Worm (Caenorhabditis elegans) whole organism, L4 larva: ENCODE measurements around the gene icl-1.
A peak's percentile ranks its signal among the peaks of the same experiment; 100 is the strongest.

Source experiments
- D1046.2 ChIP-seq: fragments of 200-800 bp; sonication (Bioruptor generic); IDR thresholded peaks from 2 replicates; pipeline ENCODE4 v1.3.6; 2022; ENCODE audit warnings: missing genetic modification characterization, missing compliant biosample characterization
- F26F4.8 ChIP-seq: fragments of 200-800 bp; sonication (Bioruptor generic); conservative IDR thresholded peaks from 2 replicates; pipeline ENCODE4 v1.3.6; 2022; ENCODE audit warnings: missing genetic modification characterization, missing compliant biosample characterization
- F44E2.7 ChIP-seq: fragments of 200-800 bp; sonication (Bioruptor generic); IDR thresholded peaks from 2 replicates; pipeline ENCODE4 v2.1.2; 2022; ENCODE audit warnings: missing genetic modification characterization, missing compliant biosample characterization
- R02D3.7 ChIP-seq: fragments of 150-350 bp; sonication (generic microtip); optimal IDR thresholded peaks from 3 replicates; lab custom pipeline; 2014; ENCODE audit warnings: missing biosample characterization, missing genetic modification characterization
- T26A8.4 ChIP-seq: fragments of 200-800 bp; sonication (Bioruptor generic); IDR thresholded peaks from 2 replicates; pipeline ENCODE4 v1.3.6; 2022; ENCODE audit warnings: missing genetic modification characterization, missing compliant biosample characterization
- aly-2 ChIP-seq: sonication (generic microtip); optimal IDR thresholded peaks from 2 replicates; lab custom pipeline; 2018; ENCODE audit warnings: missing biosample characterization, missing genetic modification characterization
- ama-1 ChIP-seq: fragments of 150-350 bp; optimal IDR thresholded peaks from 2 replicates; lab custom pipeline; 2014; ENCODE audit warnings: inconsistent platforms, mixed read lengths
- daf-16 ChIP-seq, 3 experiments: sonication (generic microtip); optimal IDR thresholded peaks; 2 replicates each; lab custom pipeline; 2016 to 2017; ENCODE audit warnings: missing genetic modification characterization in 3 of 3, missing genetic modification reagents in 3 of 3, mild to moderate bottlenecking in 2 of 3, missing compliant biosample characterization in 2 of 3, missing biosample characterization in 1 of 3, moderate library complexity in 1 of 3
- dmd-8 ChIP-seq: fragments of 200-800 bp; sonication (Bioruptor generic); IDR thresholded peaks from 2 replicates; pipeline ENCODE4 v1.3.6; 2022; ENCODE audit warnings: missing genetic modification characterization, missing compliant biosample characterization
- dpl-1 ChIP-seq: fragments of 150-350 bp; optimal IDR thresholded peaks from 2 replicates; lab custom pipeline; 2014; ENCODE audit warnings: missing biosample characterization, missing genetic modification reagents, missing genetic modification characterization
- fkh-10 ChIP-seq: fragments of 150-350 bp; optimal IDR thresholded peaks from 2 replicates; lab custom pipeline; 2014; ENCODE audit warnings: missing biosample characterization, missing genetic modification reagents, missing genetic modification characterization
- gei-8 ChIP-seq: fragments of 200-800 bp; sonication (Bioruptor generic); optimal IDR thresholded peaks from 2 replicates; lab custom pipeline; 2018; ENCODE audit warnings: mild to moderate bottlenecking, missing genetic modification characterization, missing compliant biosample characterization
- hif-1 ChIP-seq, 2 experiments: sonication (generic microtip); optimal IDR thresholded peaks; 2 replicates each; lab custom pipeline; 2016 to 2017; ENCODE audit warnings: missing compliant biosample characterization in 2 of 2, missing genetic modification characterization in 2 of 2, missing genetic modification reagents in 2 of 2, missing genotype in 2 of 2, mild to moderate bottlenecking in 1 of 2
- hlh-11 ChIP-seq: fragments of 200-800 bp; sonication (Bioruptor generic); optimal IDR thresholded peaks from 2 replicates; lab custom pipeline; 2018; ENCODE audit warnings: mild to moderate bottlenecking, missing genetic modification characterization, missing compliant biosample characterization
- hlh-30 ChIP-seq: sonication (generic microtip); optimal IDR thresholded peaks from 2 replicates; lab custom pipeline; 2017; ENCODE audit warnings: antibody characterized with exemption, mild to moderate bottlenecking, missing genetic modification characterization, missing compliant biosample characterization; ENCODE audit not compliant: insufficient read depth
- hmg-1.1 ChIP-seq: fragments of 200-800 bp; sonication (Bioruptor generic); IDR thresholded peaks from 2 replicates; pipeline ENCODE4 v1.3.6; 2022; ENCODE audit warnings: missing genetic modification reagents, missing genetic modification characterization, missing compliant biosample characterization
- lim-7 ChIP-seq: fragments of 200-800 bp; sonication (Bioruptor generic); IDR thresholded peaks from 2 replicates; pipeline ENCODE4 v1.3.6; 2022; ENCODE audit warnings: missing genetic modification characterization, missing compliant biosample characterization
- lin-15B ChIP-seq: fragments of 150-350 bp; sonication (generic microtip); optimal IDR thresholded peaks from 3 replicates; lab custom pipeline; 2014; ENCODE audit warnings: missing biosample characterization, missing genetic modification characterization
- lin-29 ChIP-seq: fragments of 200-800 bp; sonication (Bioruptor generic); IDR thresholded peaks from 2 replicates; pipeline ENCODE4 v1.3.6; 2022; ENCODE audit warnings: missing genetic modification reagents, missing genetic modification characterization, missing compliant biosample characterization
- lin-38 ChIP-seq: fragments of 200-800 bp; sonication (Bioruptor generic); IDR thresholded peaks from 2 replicates; pipeline ENCODE4 v1.3.6; 2022; ENCODE audit warnings: missing genetic modification reagents, missing genetic modification characterization, missing compliant biosample characterization
- lir-3 ChIP-seq: sonication (generic microtip); optimal IDR thresholded peaks from 2 replicates; lab custom pipeline; 2016; ENCODE audit warnings: mild to moderate bottlenecking, missing genetic modification characterization, missing compliant biosample characterization
- madf-5 ChIP-seq, 2 experiments: fragments of 200-800 bp; sonication (Bioruptor generic); IDR thresholded peaks; 2 replicates each; pipeline ENCODE4 v1.3.6; 2022; ENCODE audit warnings: missing compliant biosample characterization in 2 of 2, missing genetic modification characterization in 2 of 2
- mdt-29 ChIP-seq: fragments of 200-800 bp; sonication (Bioruptor generic); IDR thresholded peaks from 2 replicates; pipeline ENCODE4 v1.3.6; 2022; ENCODE audit warnings: missing genetic modification reagents, missing genetic modification characterization, missing compliant biosample characterization
- mes-2 ChIP-seq: sonication (generic microtip); optimal IDR thresholded peaks from 2 replicates; lab custom pipeline; 2016; ENCODE audit warnings: missing genotype, mild to moderate bottlenecking, missing genetic modification characterization, missing compliant biosample characterization; ENCODE audit not compliant: poor library complexity, severe bottlenecking
- mxl-2 ChIP-seq: fragments of 200-800 bp; sonication (Bioruptor generic); conservative IDR thresholded peaks from 2 replicates; pipeline ENCODE4 v1.3.6; 2022; ENCODE audit warnings: missing genetic modification reagents, missing genetic modification characterization, missing compliant biosample characterization
- mxl-3 ChIP-seq: fragments of 200-800 bp; sonication (Bioruptor generic); optimal IDR thresholded peaks from 2 replicates; lab custom pipeline; 2018; ENCODE audit warnings: mild to moderate bottlenecking, missing genetic modification characterization, missing compliant biosample characterization
- nhr-42 ChIP-seq: fragments of 200-800 bp; sonication (Bioruptor generic); IDR thresholded peaks from 2 replicates; pipeline ENCODE4 v1.3.6; 2022; ENCODE audit warnings: missing genetic modification characterization, missing compliant biosample characterization
- pha-4 ChIP-seq, 2 experiments: fragments of 150-350 bp in 1 of 2; fragments of 200-800 bp in 1 of 2; sonication (Bioruptor generic) in 1 of 2; IDR thresholded peaks in 1 of 2; optimal IDR thresholded peaks in 1 of 2; 2 replicates each; pipeline versions ENCODE4 v1.3.6 to Lab custom; 2014 to 2022; ENCODE audit warnings: missing genetic modification characterization in 2 of 2, missing genetic modification reagents in 2 of 2, missing biosample characterization in 1 of 2, missing compliant biosample characterization in 1 of 2
- skn-1 ChIP-seq: fragments of 150-350 bp; optimal IDR thresholded peaks from 2 replicates; lab custom pipeline; 2014; ENCODE audit warnings: missing biosample characterization, missing genetic modification characterization
- snpc-4 ChIP-seq: fragments of 150-350 bp; optimal IDR thresholded peaks from 2 replicates; lab custom pipeline; 2014; ENCODE audit warnings: missing biosample characterization, missing genetic modification characterization
- unc-130 ChIP-seq: sonication (generic microtip); optimal IDR thresholded peaks from 2 replicates; lab custom pipeline; 2016; ENCODE audit warnings: missing genetic modification reagents, missing genetic modification characterization, missing compliant biosample characterization
- unc-62 ChIP-seq, 3 experiments: fragments of 150-350 bp in 1 of 3; sonication (generic microtip); optimal IDR thresholded peaks in 2 of 3; peaks in 1 of 3; 1 replicate in 1 of 3; 2 replicates in 2 of 3; lab custom pipeline; 2014 to 2017; ENCODE audit warnings: missing biosample characterization in 3 of 3, missing genetic modification characterization in 3 of 3, missing genetic modification reagents in 3 of 3, missing genotype in 1 of 3
- zag-1 ChIP-seq: fragments of 150-350 bp; optimal IDR thresholded peaks from 2 replicates; lab custom pipeline; 2014; ENCODE audit warnings: missing biosample characterization, missing genetic modification characterization
- zfp-3 ChIP-seq: fragments of 200-800 bp; sonication (Bioruptor generic); conservative IDR thresholded peaks from 2 replicates; pipeline ENCODE4 v1.3.6; 2022; ENCODE audit warnings: missing genetic modification reagents, missing genetic modification characterization, missing compliant biosample characterization
- zip-2 ChIP-seq: fragments of 150-350 bp; optimal IDR thresholded peaks from 2 replicates; lab custom pipeline; 2014; ENCODE audit warnings: missing biosample characterization, missing genetic modification characterization
- ztf-7 ChIP-seq: fragments of 150-350 bp; optimal IDR thresholded peaks from 2 replicates; lab custom pipeline; 2014; ENCODE audit warnings: missing biosample characterization, missing genetic modification characterization

Gene icl-1

DNA sequence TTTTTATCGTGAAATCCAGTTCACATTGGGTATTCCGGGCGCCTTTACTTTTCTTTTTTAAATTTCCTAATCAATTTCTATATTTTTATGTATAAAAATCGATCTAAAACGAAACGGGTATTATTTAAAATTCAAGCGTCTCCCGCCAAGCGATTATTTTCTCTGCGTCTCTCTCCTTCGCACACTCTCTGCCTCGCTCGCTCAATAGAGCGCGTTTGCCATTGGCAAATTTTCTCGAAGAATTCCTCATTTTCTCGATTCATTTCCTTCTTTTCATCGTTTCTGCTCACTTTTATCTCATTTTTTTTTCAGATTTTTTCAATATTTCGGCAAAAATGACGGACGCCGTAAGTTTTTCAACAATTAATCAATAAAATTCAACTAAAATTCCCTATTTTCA is 45.5 kb upstream of the icl-1 start, which contains the start of gene sti-1 (continued):
- TF ChIP-seq hlh-30 (tag; lab: Kevin White, UChicago) (peak; percentile 75), dpl-1 (peak; percentile 96), daf-16 (GFP tag; optimal IDR thresholded peaks at IDR 0.05; lab: Kevin White, UChicago) (no peak), daf-16 (tag; optimal IDR thresholded peaks at IDR 0.05; lab: Kevin White, UChicago) (peak; percentile 20), lin-15B (tag; lab: Kevin White, UChicago) (peak; percentile 51), unc-62 (GFP tag; optimal IDR thresholded peaks at IDR 0.05 in 1 of 2; lab: Kevin White, UChicago) (no peak), unc-62 (tag; optimal IDR thresholded peaks at IDR 0.05; lab: Kevin White, UChicago) (no peak), ztf-7 (tag; lab: Kevin White, UChicago) (peak; percentile 79), hif-1 (tag; optimal IDR thresholded peaks at IDR 0.05; lab: Kevin White, UChicago) (peak in 1 of 2 experiments; percentile 41), madf-5 (GFP tag; IDR thresholded peaks at IDR 0.05; lab: Robert Waterston, UW) (no peak), mes-2 (tag; lab: Kevin White, UChicago) (peak; percentile 89), mxl-3 (GFP tag; lab: Kevin White, UChicago) (no peak), zag-1 (no peak), gei-8 (GFP tag; lab: Kevin White, UChicago) (no peak), ama-1 (lab: Kevin White, UChicago) (no peak), hmg-1.1 (GFP tag; lab: Robert Waterston, UW) (peak; percentile 72), skn-1 (tag; lab: Kevin White, UChicago) (no peak), pha-4 (GFP tag; IDR thresholded peaks at IDR 0.05; lab: Robert Waterston, UW) (peak; percentile 63; the same call in 1 of the 2 replicates), pha-4 (tag; optimal IDR thresholded peaks at IDR 0.05; lab: Kevin White, UChicago) (peak; percentile 52), unc-130 (no peak), D1046.2 (no peak)

DNA sequence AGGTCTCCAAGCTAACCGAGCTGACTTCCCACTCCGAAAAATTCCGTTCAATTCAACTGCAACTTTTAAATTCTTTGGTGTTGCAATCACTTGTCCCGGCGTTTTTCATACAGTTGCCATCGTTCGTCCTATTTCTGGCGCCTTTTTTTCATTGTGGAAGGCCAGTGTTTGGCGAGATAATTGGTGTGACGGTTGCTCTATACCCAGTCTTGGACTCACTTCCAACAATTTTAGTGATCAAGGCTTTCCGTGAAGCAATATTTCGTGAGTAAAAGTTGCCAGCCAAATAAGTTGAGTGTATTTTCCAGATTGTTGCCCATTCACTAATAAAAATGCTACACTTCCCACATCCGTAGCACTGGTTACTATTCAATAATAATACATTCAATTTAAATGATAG is 44.4 kb upstream of the icl-1 start:
- TF ChIP-seq T26A8.4 (GFP tag; lab: Robert Waterston, UW): no peak
- peak in 1 of 2 experiments; percentile 91 for TF ChIP-seq unc-62 (GFP tag; optimal IDR thresholded peaks at IDR 0.05 in 1 of 2; lab: Kevin White, UChicago)
- TF ChIP-seq unc-62 (tag; optimal IDR thresholded peaks at IDR 0.05; lab: Kevin White, UChicago): no peak

DNA sequence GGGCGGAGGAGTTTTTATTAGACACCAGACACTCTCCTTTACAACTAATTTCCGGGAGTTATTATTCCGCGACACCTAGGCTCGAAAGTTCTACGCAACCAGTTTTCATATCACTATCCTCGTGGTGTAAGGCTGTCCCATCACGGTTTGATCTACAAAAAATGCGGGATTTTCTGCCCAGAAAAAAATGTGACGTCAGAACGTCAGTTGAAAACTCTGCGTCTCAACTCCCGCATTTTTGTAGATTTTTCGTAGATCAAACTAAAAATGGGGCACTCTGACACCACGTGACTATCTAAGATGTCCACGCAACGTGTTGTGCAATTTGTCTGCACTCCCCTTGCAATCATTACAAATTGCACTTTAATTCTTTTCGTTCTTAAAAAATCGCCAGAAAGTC is 36.9 kb upstream of the icl-1 start, which contains the start of gene str-238:
TSS of gene str-238 (plus strand) at position 301 of the 400 bp plus-strand sequence.
- no peak for TF ChIP-seq mxl-2 (GFP tag; lab: Robert Waterston, UW)

DNA sequence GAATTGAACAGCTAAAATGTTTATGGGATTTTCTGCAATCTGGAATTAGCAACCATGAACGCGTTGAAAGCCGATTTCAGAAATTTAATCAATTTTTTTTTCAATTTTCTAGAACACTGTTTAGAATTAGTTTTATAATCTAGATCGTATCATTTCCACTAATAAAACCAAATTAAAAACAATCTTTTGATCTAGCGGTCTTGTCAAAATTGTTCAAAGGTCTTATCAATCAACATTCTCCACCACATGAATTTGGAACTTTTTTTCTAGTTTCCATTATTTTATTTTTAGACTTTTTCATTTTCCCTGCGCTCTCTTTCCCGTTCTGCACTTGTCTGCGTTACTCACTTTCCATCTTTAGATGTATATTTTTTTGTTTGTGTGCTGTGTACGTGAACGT is 34.5 kb upstream of the icl-1 start, which contains the start of gene srp-2:
TSS of gene srp-2 (plus strand) at position 301 of the 400 bp plus-strand sequence.
- TF ChIP-seq lim-7 (GFP tag; lab: Robert Waterston, UW) (no peak), R02D3.7 (tag; lab: Kevin White, UChicago) (no peak)
- TF ChIP-seq, all 104 proteins: peak for 0

ce11 chrV:761882-762281 is 34.1 kb upstream of the icl-1 start, which contains the start of gene C05E4.12:
C05E4.12 (minus strand) TSS chrV:761982.
- TF ChIP-seq F44E2.7: no peak
- no peak for TF ChIP-seq madf-5 (GFP tag; IDR thresholded peaks at IDR 0.05; lab: Robert Waterston, UW)
- no peak for TF ChIP-seq lin-38 (GFP tag; lab: Robert Waterston, UW)

ce11 chrV:761235-761634 is 33.4 kb upstream of the icl-1 start, which contains the start of gene C05E4.15:
C05E4.15 (minus strand) TSS chrV:761335.
- no peak for TF ChIP-seq F26F4.8 (GFP tag; lab: Robert Waterston, UW)
- TF ChIP-seq mdt-29: no peak
- TF ChIP-seq hlh-11: no peak
- no peak for TF ChIP-seq zip-2 (tag; lab: Kevin White, UChicago)
- no peak for TF ChIP-seq lin-29
- no peak for TF ChIP-seq aly-2
- no peak for TF ChIP-seq fkh-10 (GFP tag; lab: Kevin White, UChicago)
- no peak for TF ChIP-seq zfp-3 (GFP tag; lab: Robert Waterston, UW)
- no peak for TF ChIP-seq nhr-42 (GFP tag; lab: Robert Waterston, UW)
- no peak for TF ChIP-seq unc-62 (GFP tag; optimal IDR thresholded peaks at IDR 0.05 in 1 of 2; lab: Kevin White, UChicago)
- TF ChIP-seq unc-62 (tag; optimal IDR thresholded peaks at IDR 0.05; lab: Kevin White, UChicago): no peak
- no peak for TF ChIP-seq snpc-4 (tag; lab: Kevin White, UChicago)
- TF ChIP-seq lir-3 (tag; lab: Kevin White, UChicago): no peak
- TF ChIP-seq dmd-8: no peak
- no peak for TF ChIP-seq R02D3.7 (tag; lab: Kevin White, UChicago)
